Worm (Caenorhabditis elegans) whole organism, L1 larva: ENCODE data around the gene rps-1.

Experiments used
- ceh-63 ChIP-seq: fragments of 200-800 bp; sonication (Bioruptor generic); optimal IDR thresholded peaks from 2 replicates; lab custom pipeline; 2018; ENCODE audit warnings: mild to moderate bottlenecking, missing genetic modification characterization, missing compliant biosample characterization
- ceh-88 ChIP-seq: fragments of 200-800 bp; sonication (Bioruptor generic); IDR thresholded peaks from 2 replicates; pipeline ENCODE4 v1.3.6; 2022; ENCODE audit warnings: missing genetic modification characterization, missing compliant biosample characterization
- dpl-1 ChIP-seq, 3 experiments: fragments of 150-350 bp in 2 of 3; sonication (generic microtip) in 1 of 3; optimal IDR thresholded peaks; 2 replicates each; lab custom pipeline; 2014 to 2017; ENCODE audit warnings: missing biosample characterization in 3 of 3, missing genetic modification characterization in 3 of 3, missing genetic modification reagents in 3 of 3
- fos-1 ChIP-seq: fragments of 150-350 bp; optimal IDR thresholded peaks from 2 replicates; lab custom pipeline; 2014; ENCODE audit warnings: missing biosample characterization, missing genetic modification characterization
- lin-15B ChIP-seq: fragments of 150-350 bp; sonication (generic microtip); optimal IDR thresholded peaks from 3 replicates; lab custom pipeline; 2014; ENCODE audit warnings: missing biosample characterization, missing genetic modification characterization
- mdl-1 ChIP-seq, 2 experiments: fragments of 150-350 bp; optimal IDR thresholded peaks; 2 replicates each; lab custom pipeline; 2014 to 2017; ENCODE audit warnings: missing biosample characterization in 2 of 2, missing genetic modification characterization in 2 of 2, inconsistent platforms in 1 of 2

DNA sequence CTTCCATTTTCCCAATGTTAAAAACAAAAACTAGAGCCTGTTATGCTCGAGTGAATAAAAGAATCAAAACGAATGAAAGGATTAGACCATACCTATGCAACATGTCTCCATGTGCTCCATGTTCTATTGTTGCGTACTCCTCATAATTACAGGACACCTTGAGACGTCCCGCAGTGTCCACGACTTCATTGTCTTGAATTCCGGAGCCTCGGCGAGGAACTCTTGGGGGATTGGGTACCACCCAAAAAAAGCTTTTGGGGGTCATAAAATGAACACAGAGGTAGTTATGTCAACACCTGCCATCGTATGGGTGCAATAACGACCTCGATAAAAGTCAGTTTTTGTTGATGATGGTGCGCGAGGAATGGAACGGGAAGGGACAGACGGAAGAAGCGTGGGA lies 20.8 kb upstream of the rps-1 start:
- TF ChIP-seq fos-1 (tag; lab: Kevin White, UChicago) (no peak), ceh-88 (no peak), dpl-1 (GFP tag; optimal IDR thresholded peaks at IDR 0.05; lab: Kevin White, UChicago) (no peak), ceh-63 (GFP tag; lab: Kevin White, UChicago) (no peak), mdl-1 (tag; optimal IDR thresholded peaks at IDR 0.05; lab: Kevin White, UChicago) (no peak), lin-15B (tag; lab: Kevin White, UChicago) (no peak)
